Fruit fly (Drosophila melanogaster): Measurements from ENCODE around the gene Mst87F.

dm6 chr3R:13802057-13802817 is 25.6 kb downstream of the Mst87F start:
- TF ChIP-seq tj (GFP tag; optimal IDR thresholded peaks at IDR 0.05) (no peak), CG12768 (GFP tag; optimal IDR thresholded peaks at IDR 0.05) (no peak), kay (GFP tag; ENCODE audit: borderline replicate concordance) (no peak), bab1 (GFP tag; optimal IDR thresholded peaks at IDR 0.05) (no peak), toe (GFP tag; optimal IDR thresholded peaks at IDR 0.05) (no peak), Hr96 (GFP tag; optimal IDR thresholded peaks at IDR 0.05) (no peak), Clk (GFP tag; optimal IDR thresholded peaks at IDR 0.05) (no peak), CG11617 (GFP tag; optimal IDR thresholded peaks at IDR 0.05) (no peak), cic (GFP tag; optimal IDR thresholded peaks at IDR 0.05) (no peak), CG1620 (GFP tag; optimal IDR thresholded peaks at IDR 0.05) (no peak), Mnt (GFP tag; optimal IDR thresholded peaks at IDR 0.05) (no peak), ovo (GFP tag; optimal IDR thresholded peaks at IDR 0.05) (no peak), CG7045 (GFP tag; optimal IDR thresholded peaks at IDR 0.05) (no peak)
